Worm (Caenorhabditis elegans): ENCODE results near the gene C07B5.6.

- TF ChIP-seq ama-1 (optimal IDR thresholded peaks at IDR 0.05) (no peak), egl-27 (tag; optimal IDR thresholded peaks at IDR 0.05) (no peak), ceh-16 (tag; optimal IDR thresholded peaks at IDR 0.05) (no peak), ztf-11 (tag; optimal IDR thresholded peaks at IDR 0.05) (no peak), zag-1 (tag; optimal IDR thresholded peaks at IDR 0.05) (no peak), ztf-4 (tag; optimal IDR thresholded peaks at IDR 0.05) (peak; percentile 9), lin-39 (tag; optimal IDR thresholded peaks at IDR 0.05) (no peak), skn-1 (tag; optimal IDR thresholded peaks at IDR 0.05) (no peak), nhr-25 (tag; optimal IDR thresholded peaks at IDR 0.05) (peak; percentile 46), unc-62 (GFP tag; optimal IDR thresholded peaks at IDR 0.05) (no peak), unc-39 (tag; optimal IDR thresholded peaks at IDR 0.05) (no peak), elt-3 (tag; optimal IDR thresholded peaks at IDR 0.05) (no peak)
Measured at ce11 chrX:9536008-9536407, 17.2 kb downstream of the C07B5.6 start.
